Fruit fly (Drosophila melanogaster) whole organism, embryonic: ENCODE measurements around the gene Cpsf5.
A peak's percentile ranks its signal among the peaks of the same experiment; 100 is the strongest.

ENCODE experiments used
- Aef1 ChIP-seq: fragments of 200-800 bp; sonication (Bioruptor generic); IDR thresholded peaks from 3 replicates; pipeline ENCODE4 v1.3.6; 2022; ENCODE audit warnings: missing biosample characterization, missing genetic modification characterization
- Bgb ChIP-seq: fragments of 200-800 bp; sonication (Bioruptor generic); IDR thresholded peaks from 2 replicates; pipeline ENCODE4 v1.3.6; 2022; ENCODE audit warnings: missing biosample characterization, missing genetic modification characterization; ENCODE audit not compliant: partially characterized antibody
- CG10321 ChIP-seq: fragments of 200-800 bp; sonication (Bioruptor generic); IDR thresholded peaks from 2 replicates; pipeline ENCODE4 v1.3.6; 2022; ENCODE audit warnings: missing biosample characterization, missing genetic modification characterization
- CG10979 ChIP-seq: fragments of 200-800 bp; sonication (Bioruptor generic); optimal IDR thresholded peaks from 2 replicates; lab custom pipeline; 2018; ENCODE audit warnings: missing biosample characterization, mild to moderate bottlenecking, missing genetic modification characterization, moderate library complexity
- CG11093 ChIP-seq: fragments of 200-800 bp; sonication (Bioruptor generic); IDR thresholded peaks from 3 replicates; pipeline ENCODE4 v1.3.6; 2022; ENCODE audit warnings: missing biosample characterization, missing genetic modification characterization
- CG11723 ChIP-seq: fragments of 200-800 bp; sonication (Bioruptor generic); optimal IDR thresholded peaks from 2 replicates; lab custom pipeline; 2017; ENCODE audit warnings: missing biosample characterization, mild to moderate bottlenecking, missing genetic modification characterization
- CG12236 ChIP-seq: fragments of 200-800 bp; sonication (Bioruptor generic); optimal IDR thresholded peaks from 2 replicates; lab custom pipeline; 2016; ENCODE audit warnings: missing biosample characterization, missing genetic modification characterization
- CG15514 ChIP-seq: fragments of 200-800 bp; sonication (Bioruptor generic); optimal IDR thresholded peaks from 3 replicates; lab custom pipeline; 2017; ENCODE audit warnings: missing biosample characterization, missing genetic modification characterization, mild to moderate bottlenecking, moderate library complexity, missing genetic modification reagents
- CG16779 ChIP-seq: fragments of 200-800 bp; sonication (Bioruptor generic); IDR thresholded peaks from 2 replicates; pipeline ENCODE4 v1.3.6; 2022; ENCODE audit warnings: missing biosample characterization, missing genetic modification characterization
- CG17186 ChIP-seq: fragments of 200-800 bp; sonication (Bioruptor generic); optimal IDR thresholded peaks from 3 replicates; lab custom pipeline; 2017; ENCODE audit warnings: missing biosample characterization, missing genetic modification reagents, missing genetic modification characterization
- CG30403 ChIP-seq: fragments of 200-800 bp; sonication (Bioruptor generic); optimal IDR thresholded peaks from 3 replicates; lab custom pipeline; 2016; ENCODE audit warnings: missing biosample characterization, missing genetic modification characterization
- CG34224 ChIP-seq: fragments of 200-800 bp; sonication (Bioruptor generic); IDR thresholded peaks from 3 replicates; pipeline ENCODE4 v1.3.6; 2022; ENCODE audit warnings: missing biosample characterization, missing genetic modification characterization; ENCODE audit not compliant: partially characterized antibody
- CG4820 ChIP-seq: fragments of 200-800 bp; sonication (Bioruptor generic); optimal IDR thresholded peaks from 3 replicates; lab custom pipeline; 2016; ENCODE audit warnings: missing biosample characterization, missing genetic modification characterization
- CG6175 ChIP-seq: fragments of 200-800 bp; sonication (Bioruptor generic); IDR thresholded peaks from 3 replicates; pipeline ENCODE4 v1.3.6; 2022; ENCODE audit warnings: missing biosample characterization, missing genetic modification characterization
- CG6272 ChIP-seq: fragments of 200-800 bp; sonication (Bioruptor generic); IDR thresholded peaks from 2 replicates; pipeline ENCODE4 v1.3.6; 2022; ENCODE audit warnings: missing biosample characterization, missing genetic modification characterization
- CG6689 ChIP-seq: fragments of 200-800 bp; sonication (Bioruptor generic); IDR thresholded peaks from 2 replicates; pipeline ENCODE4 v1.3.6; 2022; ENCODE audit warnings: missing biosample characterization, missing genetic modification characterization
- CG6791 ChIP-seq: fragments of 200-800 bp; sonication (Bioruptor generic); IDR thresholded peaks from 3 replicates; pipeline ENCODE4 v1.3.6; 2022; ENCODE audit warnings: missing biosample characterization, missing genetic modification characterization; ENCODE audit not compliant: partially characterized antibody
- CG7786 ChIP-seq: fragments of 200-800 bp; sonication (Bioruptor generic); optimal IDR thresholded peaks from 2 replicates; lab custom pipeline; 2016; ENCODE audit warnings: missing biosample characterization, missing genetic modification characterization
- CG8290 ChIP-seq, 3 experiments: fragments of 200-800 bp; sonication (Bioruptor generic); optimal IDR thresholded peaks; 2 replicates each; lab custom pipeline; 2016 to 2019; ENCODE audit warnings: missing biosample characterization in 3 of 3, missing genetic modification characterization in 3 of 3, mild to moderate bottlenecking in 2 of 3, moderate library complexity in 1 of 3
- CG8924 ChIP-seq: fragments of 200-800 bp; optimal IDR thresholded peaks from 3 replicates; lab custom pipeline; 2019; ENCODE audit warnings: missing biosample characterization, mild to moderate bottlenecking, missing genetic modification characterization, moderate library complexity
- CG9215 ChIP-seq: fragments of 200-800 bp; sonication (Bioruptor generic); IDR thresholded peaks from 2 replicates; pipeline ENCODE4 v1.3.6; 2022; ENCODE audit warnings: missing biosample characterization, missing genetic modification characterization
- CoRest ChIP-seq: fragments of 200-800 bp; sonication (Bioruptor generic); optimal IDR thresholded peaks from 3 replicates; lab custom pipeline; 2018; ENCODE audit warnings: missing biosample characterization, mild to moderate bottlenecking, missing genetic modification characterization, moderate library complexity
- Dfd ChIP-seq, 2 experiments: fragments of >200 bp; optimal IDR thresholded peaks; 2 replicates each; lab custom pipeline; 2017; ENCODE audit warnings: missing biosample characterization in 2 of 2, missing genetic modification characterization in 2 of 2
- Dref ChIP-seq: fragments of 200-800 bp; sonication (Bioruptor generic); IDR thresholded peaks from 2 replicates; pipeline ENCODE4 v1.3.6; 2022; ENCODE audit warnings: missing biosample characterization, missing genetic modification characterization
- Fer3 ChIP-seq: fragments of 200-800 bp; sonication (Bioruptor generic); optimal IDR thresholded peaks from 2 replicates; lab custom pipeline; 2018; ENCODE audit warnings: missing biosample characterization, mild to moderate bottlenecking, missing genetic modification characterization, moderate library complexity
- H2.0 ChIP-seq: fragments of 200-800 bp; sonication (Bioruptor generic); IDR thresholded peaks from 2 replicates; pipeline ENCODE4 v1.3.6; 2022; ENCODE audit warnings: missing biosample characterization, missing genetic modification characterization
- Mad ChIP-seq: fragments of 200-800 bp; sonication (Bioruptor generic); optimal IDR thresholded peaks from 2 replicates; lab custom pipeline; 2016; ENCODE audit warnings: missing biosample characterization, missing genetic modification characterization
- Mes4 ChIP-seq: fragments of 200-800 bp; sonication (Bioruptor generic); optimal IDR thresholded peaks from 2 replicates; lab custom pipeline; 2016; ENCODE audit warnings: missing biosample characterization, missing genetic modification characterization
- Pdp1 ChIP-seq, 2 experiments: fragments of 200-800 bp; sonication (Bioruptor generic); optimal IDR thresholded peaks; 3 replicates each; lab custom pipeline; 2016; ENCODE audit warnings: missing biosample characterization in 2 of 2, missing genetic modification characterization in 2 of 2, mild to moderate bottlenecking in 1 of 2, moderate library complexity in 1 of 2
- Sin3A ChIP-seq: fragments of >200 bp; optimal IDR thresholded peaks from 2 replicates; lab custom pipeline; 2018
- Sox102F ChIP-seq: fragments of 200-800 bp; sonication (Bioruptor generic); optimal IDR thresholded peaks from 2 replicates; lab custom pipeline; 2018; ENCODE audit warnings: missing biosample characterization, mild to moderate bottlenecking, missing genetic modification characterization, moderate library complexity
- Tbp ChIP-seq: fragments of >200 bp; optimal IDR thresholded peaks from 2 replicates; lab custom pipeline; 2018; ENCODE audit warnings: missing biosample characterization, missing genetic modification characterization
- bab2 ChIP-seq: fragments of 200-800 bp; sonication (Bioruptor generic); optimal IDR thresholded peaks from 2 replicates; lab custom pipeline; 2016; ENCODE audit warnings: missing biosample characterization, missing genetic modification characterization
- cg ChIP-seq: fragments of 200-800 bp; sonication (Bioruptor generic); optimal IDR thresholded peaks from 3 replicates; lab custom pipeline; 2019; ENCODE audit warnings: missing biosample characterization, mild to moderate bottlenecking, missing genetic modification characterization, moderate library complexity
- crp ChIP-seq, 2 experiments: fragments of 200-800 bp; sonication (Bioruptor generic); optimal IDR thresholded peaks; 2 replicates in 1 of 2; 3 replicates in 1 of 2; lab custom pipeline; 2017; ENCODE audit warnings: missing biosample characterization in 2 of 2, missing genetic modification characterization in 2 of 2, mild to moderate bottlenecking in 1 of 2, moderate library complexity in 1 of 2
- cwo ChIP-seq: fragments of 200-800 bp; sonication (Bioruptor generic); optimal IDR thresholded peaks from 3 replicates; lab custom pipeline; 2017; ENCODE audit warnings: missing biosample characterization, missing genetic modification characterization, mild to moderate bottlenecking, moderate library complexity, missing genetic modification reagents
- dimm ChIP-seq: fragments of 200-800 bp; sonication (Bioruptor generic); IDR thresholded peaks from 2 replicates; pipeline ENCODE4 v1.3.6; 2022; ENCODE audit warnings: missing biosample characterization, missing genetic modification characterization
- dmrt99B ChIP-seq: fragments of 200-800 bp; sonication (Bioruptor generic); optimal IDR thresholded peaks from 2 replicates; lab custom pipeline; 2018; ENCODE audit warnings: missing biosample characterization, mild to moderate bottlenecking, missing genetic modification characterization, moderate library complexity
- en ChIP-seq: fragments of 200-800 bp; sonication (Bioruptor generic); optimal IDR thresholded peaks from 2 replicates; lab custom pipeline; 2016; ENCODE audit warnings: missing biosample characterization, missing genetic modification characterization
- eve ChIP-seq, 2 experiments: fragments of >200 bp; optimal IDR thresholded peaks; 2 replicates each; lab custom pipeline; 2017; ENCODE audit warnings: missing biosample characterization in 2 of 2, missing genetic modification characterization in 2 of 2
- eyg ChIP-seq: fragments of 200-800 bp; sonication (Bioruptor generic); optimal IDR thresholded peaks from 3 replicates; lab custom pipeline; 2016; ENCODE audit warnings: missing biosample characterization, missing genetic modification characterization
- fd64A ChIP-seq: fragments of 200-800 bp; sonication (Bioruptor generic); optimal IDR thresholded peaks from 3 replicates; lab custom pipeline; 2018; ENCODE audit warnings: missing biosample characterization, mild to moderate bottlenecking, missing genetic modification characterization
- grau ChIP-seq: fragments of 200-800 bp; optimal IDR thresholded peaks from 3 replicates; lab custom pipeline; 2019; ENCODE audit warnings: missing biosample characterization, mild to moderate bottlenecking, missing genetic modification characterization, moderate library complexity
- nmo ChIP-seq: fragments of 200-800 bp; sonication (Bioruptor generic); optimal IDR thresholded peaks from 2 replicates; lab custom pipeline; 2018; ENCODE audit warnings: missing biosample characterization, mild to moderate bottlenecking, missing genetic modification characterization, moderate library complexity
- oc ChIP-seq: fragments of 200-800 bp; sonication (Bioruptor generic); optimal IDR thresholded peaks from 2 replicates; lab custom pipeline; 2018; ENCODE audit warnings: missing biosample characterization, mild to moderate bottlenecking, missing genetic modification characterization, moderate library complexity
- sens ChIP-seq: fragments of 200-800 bp; sonication (Bioruptor generic); peaks from one replicate; lab custom pipeline; 2016; ENCODE audit warnings: missing biosample characterization, missing genetic modification characterization
- sqz ChIP-seq: fragments of 200-800 bp; sonication (Bioruptor generic); optimal IDR thresholded peaks from 3 replicates; lab custom pipeline; 2018; ENCODE audit warnings: missing biosample characterization, mild to moderate bottlenecking, missing genetic modification characterization
- sr ChIP-seq: fragments of 200-800 bp; sonication (Bioruptor generic); IDR thresholded peaks from 3 replicates; pipeline ENCODE4 v1.3.6; 2022; ENCODE audit warnings: missing biosample characterization, missing genetic modification characterization
- ssp ChIP-seq: fragments of 200-800 bp; sonication (Bioruptor generic); IDR thresholded peaks from 2 replicates; pipeline ENCODE4 v1.3.6; 2022; ENCODE audit warnings: missing biosample characterization, missing genetic modification characterization
- sug ChIP-seq: fragments of 200-800 bp; optimal IDR thresholded peaks from 2 replicates; lab custom pipeline; 2019; ENCODE audit warnings: missing biosample characterization, mild to moderate bottlenecking, missing genetic modification characterization, moderate library complexity
- zf30C ChIP-seq: fragments of 200-800 bp; sonication (Bioruptor generic); optimal IDR thresholded peaks from 3 replicates; lab custom pipeline; 2018; ENCODE audit warnings: missing biosample characterization, mild to moderate bottlenecking, missing genetic modification characterization

Cpsf5 gene

DNA sequence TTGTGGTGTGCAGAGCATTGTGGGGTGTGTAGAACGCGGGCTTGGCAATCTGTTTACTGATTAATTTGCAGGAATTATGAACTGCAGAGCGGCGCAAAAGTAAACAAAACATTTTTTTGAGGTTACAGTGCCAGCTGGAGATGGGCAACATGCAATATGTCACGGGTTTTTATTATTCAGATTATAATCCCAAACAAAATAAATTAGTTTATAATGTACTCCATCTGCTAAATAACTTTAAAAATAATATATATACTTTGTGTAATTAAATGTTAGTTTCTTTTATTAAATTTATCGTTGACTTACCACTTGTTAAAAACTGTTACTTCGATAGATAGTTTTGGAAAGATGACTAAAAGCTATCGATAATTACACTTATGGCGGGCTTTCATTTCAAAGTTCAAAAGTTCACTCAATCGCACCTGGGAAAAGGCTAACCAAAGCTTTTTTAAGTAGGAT is 39.9 kb upstream of the Cpsf5 start, which contains the start of gene Fdx1 (continued):
- TF ChIP-seq CG15514 (GFP tag; lab: Kevin White, UChicago) = peak; percentile 64
- peak; percentile 47; the same call in 1 of the 2 replicates for TF ChIP-seq H2.0
- TF ChIP-seq CG34224 (GFP tag; lab: Robert Waterston, UW) = peak; percentile 47; the same call in 2 of the 3 replicates
- no peak for TF ChIP-seq CG16779
- TF ChIP-seq eyg = no peak
- no peak for TF ChIP-seq CG6791 (GFP tag; lab: Robert Waterston, UW)
- TF ChIP-seq CG30403 (GFP tag; lab: Kevin White, UChicago) = peak; percentile 71
- TF ChIP-seq crp (GFP tag; optimal IDR thresholded peaks at IDR 0.05; lab: Kevin White, UChicago) = peak in 1 of 2 experiments; percentile 8
- peak; percentile 51 for TF ChIP-seq Fer3
- TF ChIP-seq sug (tag; lab: Kevin White, UChicago) = peak; percentile 61
- TF ChIP-seq bab2 = no peak
- peak in 1 of 2 experiments; percentile 59 for TF ChIP-seq Pdp1 (GFP tag; optimal IDR thresholded peaks at IDR 0.05; lab: Kevin White, UChicago)
- TF ChIP-seq Sox102F (GFP tag; lab: Kevin White, UChicago) = no peak
- no peak for TF ChIP-seq CG7786
- TF ChIP-seq cg = no peak
- TF ChIP-seq sr (GFP tag; lab: Robert Waterston, UW) = no peak
- TF ChIP-seq en (GFP tag; lab: Kevin White, UChicago) = no peak
- TF ChIP-seq oc (tag; lab: Kevin White, UChicago) = no peak
- TF ChIP-seq CG8290 (GFP tag; optimal IDR thresholded peaks at IDR 0.05; lab: Kevin White, UChicago) = peak; percentile 0
- no peak for TF ChIP-seq CG8290 (tag; optimal IDR thresholded peaks at IDR 0.05; lab: Kevin White, UChicago)
- TF ChIP-seq grau = peak; percentile 50
- no peak for TF ChIP-seq Mad (GFP tag; lab: Kevin White, UChicago)
- peak; percentile 4 for TF ChIP-seq cwo (GFP tag; lab: Kevin White, UChicago)
- no peak for TF ChIP-seq CG17186 (GFP tag; lab: Kevin White, UChicago)
- peak; percentile 68 for TF ChIP-seq Aef1 (GFP tag; lab: Robert Waterston, UW)
- TF ChIP-seq CG6689 = no peak
- TF ChIP-seq CG6175 (GFP tag; lab: Robert Waterston, UW) = no peak
- no peak for TF ChIP-seq CG12236 (GFP tag; lab: Kevin White, UChicago)
- TF ChIP-seq fd64A (GFP tag; lab: Kevin White, UChicago) = no peak
- no peak for TF ChIP-seq Mes4 (GFP tag; lab: Kevin White, UChicago)
- no peak for TF ChIP-seq CG11093
- TF ChIP-seq eve (GFP tag; optimal IDR thresholded peaks at IDR 0.05; lab: Kevin White, UChicago) = no peak
- no peak for TF ChIP-seq zf30C (GFP tag; lab: Kevin White, UChicago)
- no peak for TF ChIP-seq CG11723 (GFP tag; lab: Kevin White, UChicago)
- no peak for TF ChIP-seq Sin3A (lab: Kevin White, UChicago)
- TF ChIP-seq nmo (GFP tag; lab: Kevin White, UChicago) = peak; percentile 45
- TF ChIP-seq Dfd (GFP tag; optimal IDR thresholded peaks at IDR 0.05; lab: Kevin White, UChicago) = no peak
- peak; percentile 80 for TF ChIP-seq sqz (GFP tag; lab: Kevin White, UChicago)
- peak; percentile 33; the same call in 1 of the 2 replicates for TF ChIP-seq Bgb
- TF ChIP-seq ssp (GFP tag; lab: Robert Waterston, UW) = no peak
- peak; percentile 34 for TF ChIP-seq CG4820 (GFP tag; lab: Kevin White, UChicago)
- peak; percentile 55 for TF ChIP-seq CoRest (tag; lab: Kevin White, UChicago)
- no peak for TF ChIP-seq dmrt99B (tag; lab: Kevin White, UChicago)
- TF ChIP-seq CG9215 = no peak
- no peak for TF ChIP-seq CG10321 (GFP tag; lab: Robert Waterston, UW)
- TF ChIP-seq Tbp (GFP tag; lab: Kevin White, UChicago) = no peak
- TF ChIP-seq sens (GFP tag; lab: Kevin White, UChicago) = peak; percentile 75
- TF ChIP-seq dimm (GFP tag; lab: Robert Waterston, UW) = no peak
- TF ChIP-seq CG8924 = no peak
- TF ChIP-seq Dref = peak; percentile 66
- peak; percentile 23 for TF ChIP-seq CG10979 (tag; lab: Kevin White, UChicago)
- TF ChIP-seq CG6272 (GFP tag; lab: Robert Waterston, UW) = peak; percentile 31; the same call in 1 of the 2 replicates
